Worm (Caenorhabditis elegans) whole organism, early embryonic: ENCODE measurements around the gene C15H7.3.
A peak's percentile ranks its signal among the peaks of the same experiment; 100 is the strongest.

Experiments
- B0310.2 ChIP-seq: sonication (generic microtip); optimal IDR thresholded peaks from 2 replicates; lab custom pipeline; 2016; ENCODE audit warnings: mild to moderate bottlenecking, missing genetic modification characterization, missing compliant biosample characterization
- F13C5.2 ChIP-seq: sonication (generic microtip); optimal IDR thresholded peaks from 2 replicates; lab custom pipeline; 2017; ENCODE audit warnings: mild to moderate bottlenecking, missing genetic modification characterization, inconsistent platforms, missing compliant biosample characterization
- aly-1 ChIP-seq: sonication (generic microtip); optimal IDR thresholded peaks from 2 replicates; lab custom pipeline; 2016; ENCODE audit warnings: missing genetic modification characterization, missing compliant biosample characterization
- ama-1 ChIP-seq: fragments of 150-350 bp; optimal IDR thresholded peaks from 2 replicates; lab custom pipeline; 2014
- ceh-13 ChIP-seq: fragments of 200-800 bp; sonication (Bioruptor generic); optimal IDR thresholded peaks from 2 replicates; lab custom pipeline; 2018; ENCODE audit warnings: mild to moderate bottlenecking, missing genetic modification characterization, missing compliant biosample characterization
- ceh-36 ChIP-seq: sonication (generic microtip); optimal IDR thresholded peaks from 2 replicates; lab custom pipeline; 2016; ENCODE audit warnings: missing genetic modification characterization, inconsistent platforms, missing compliant biosample characterization
- ets-7 ChIP-seq: sonication (generic microtip); optimal IDR thresholded peaks from 2 replicates; lab custom pipeline; 2016; ENCODE audit warnings: missing genotype, missing genetic modification characterization, missing compliant biosample characterization
- flt-1 ChIP-seq: fragments of 200-800 bp; sonication (Bioruptor generic); IDR thresholded peaks from 2 replicates; pipeline ENCODE4 v1.3.6; 2022; ENCODE audit warnings: missing genetic modification characterization, missing compliant biosample characterization
- hmbx-1 ChIP-seq: sonication (generic microtip); optimal IDR thresholded peaks from 2 replicates; lab custom pipeline; 2016; ENCODE audit warnings: mild to moderate bottlenecking, missing genetic modification characterization, missing compliant biosample characterization
- hmg-4 ChIP-seq: fragments of 200-800 bp; sonication (Bioruptor generic); optimal IDR thresholded peaks from 2 replicates; lab custom pipeline; 2018; ENCODE audit warnings: mild to moderate bottlenecking, missing genetic modification characterization, missing compliant biosample characterization
- hnd-1 ChIP-seq: sonication (generic microtip); optimal IDR thresholded peaks from 2 replicates; lab custom pipeline; 2016; ENCODE audit warnings: missing genetic modification characterization, missing compliant biosample characterization
- pes-1 ChIP-seq: fragments of 200-800 bp; sonication (Bioruptor generic); IDR thresholded peaks from 2 replicates; pipeline ENCODE4 v1.3.6; 2022; ENCODE audit warnings: missing genetic modification reagents, missing genetic modification characterization, missing compliant biosample characterization
- scrt-1 ChIP-seq: fragments of 200-800 bp; sonication (Bioruptor generic); IDR thresholded peaks from 2 replicates; pipeline ENCODE4 v1.3.6; 2022; ENCODE audit warnings: missing genetic modification characterization, missing compliant biosample characterization
- sea-1 ChIP-seq: fragments of 200-800 bp; sonication (Bioruptor generic); conservative IDR thresholded peaks from 2 replicates; pipeline ENCODE4 v1.3.6; 2022; ENCODE audit warnings: missing genetic modification characterization, missing compliant biosample characterization
- tbx-11 ChIP-seq: fragments of 200-800 bp; sonication (Bioruptor generic); IDR thresholded peaks from 2 replicates; pipeline ENCODE4 v1.3.6; 2022; ENCODE audit warnings: missing genetic modification characterization, missing compliant biosample characterization
- tbx-37 ChIP-seq: fragments of 200-800 bp; sonication (Bioruptor generic); conservative IDR thresholded peaks from 2 replicates; pipeline ENCODE4 v1.3.6; 2022; ENCODE audit warnings: missing genetic modification reagents, missing genetic modification characterization, missing compliant biosample characterization
- tra-4 ChIP-seq: sonication (generic microtip); optimal IDR thresholded peaks from 2 replicates; lab custom pipeline; 2017; ENCODE audit warnings: missing genetic modification characterization, missing compliant biosample characterization

The C15H7.3 gene

ce11 chrIII:9631117-9631655, 20.6 kb downstream of the C15H7.3 start, which contains the start of gene ubc-7:
Gene ubc-7, minus strand, starts transcription at chrIII:9631167.
- no peak for TF ChIP-seq hnd-1 (tag; lab: Kevin White, UChicago)
- peak; percentile 56 for TF ChIP-seq F13C5.2

- TF ChIP-seq ama-1 (lab: Kevin White, UChicago) (no peak), tbx-11 (GFP tag; lab: Robert Waterston, UW) (no peak), tra-4 (no peak), flt-1 (GFP tag; lab: Robert Waterston, UW) (peak; percentile 61; the same call in 1 of the 2 replicates), pes-1 (GFP tag; lab: Robert Waterston, UW) (peak; percentile 73), hmg-4 (peak; percentile 13), F13C5.2 (peak; percentile 70), B0310.2 (no peak), sea-1 (GFP tag; lab: Robert Waterston, UW) (0 out of 2 replicates have a peak, but pooled peaks have one; percentile 57), ceh-36 (peak; percentile 53), aly-1 (tag; lab: Kevin White, UChicago) (no peak), hmbx-1 (tag; lab: Kevin White, UChicago) (peak; percentile 44), tbx-37 (GFP tag; lab: Robert Waterston, UW) (peak; percentile 50; the same call in 1 of the 2 replicates), scrt-1 (GFP tag; lab: Robert Waterston, UW) (peak; percentile 69; the same call in 1 of the 2 replicates), hnd-1 (tag; lab: Kevin White, UChicago) (peak; percentile 23), ceh-13 (GFP tag; lab: Kevin White, UChicago) (peak; percentile 49), ets-7 (tag; lab: Kevin White, UChicago) (no peak)
Observed at ce11 chrIII:9629855-9630254, 21.9 kb downstream of the C15H7.3 start, which contains the start of gene rpac-19. Gene rpac-19, minus strand, starts transcription at chrIII:9629885.

- TF ChIP-seq hmg-4 (no peak), tra-4 (no peak), flt-1 (GFP tag; lab: Robert Waterston, UW) (no peak), tbx-11 (GFP tag; lab: Robert Waterston, UW) (no peak), F13C5.2 (no peak), sea-1 (GFP tag; lab: Robert Waterston, UW) (no peak), ceh-13 (GFP tag; lab: Kevin White, UChicago) (no peak), scrt-1 (GFP tag; lab: Robert Waterston, UW) (no peak), hmbx-1 (tag; lab: Kevin White, UChicago) (no peak), hnd-1 (tag; lab: Kevin White, UChicago) (no peak), ets-7 (tag; lab: Kevin White, UChicago) (no peak), ceh-36 (no peak)
Observed at ce11 chrIII:9629054-9629453, 22.7 kb downstream of the C15H7.3 start, which contains the start of gene tbg-1. Gene tbg-1, minus strand, starts transcription at chrIII:9629154.

ce11 chrIII:9626602-9627001, 25.2 kb downstream of the C15H7.3 start:
- TF ChIP-seq hnd-1 (tag; lab: Kevin White, UChicago) (no peak), hmbx-1 (tag; lab: Kevin White, UChicago) (no peak), ama-1 (lab: Kevin White, UChicago) (no peak), B0310.2 (no peak), F13C5.2 (no peak), aly-1 (tag; lab: Kevin White, UChicago) (no peak), sea-1 (GFP tag; lab: Robert Waterston, UW) (no peak), tra-4 (no peak), flt-1 (GFP tag; lab: Robert Waterston, UW) (no peak), scrt-1 (GFP tag; lab: Robert Waterston, UW) (no peak), hmg-4 (no peak), tbx-37 (GFP tag; lab: Robert Waterston, UW) (no peak), ceh-36 (no peak), ets-7 (tag; lab: Kevin White, UChicago) (no peak), pes-1 (GFP tag; lab: Robert Waterston, UW) (no peak), tbx-11 (GFP tag; lab: Robert Waterston, UW) (no peak), ceh-13 (GFP tag; lab: Kevin White, UChicago) (no peak)

- TF ChIP-seq ets-7 (tag; lab: Kevin White, UChicago) (no peak), F13C5.2 (no peak), ceh-36 (no peak), ceh-13 (GFP tag; lab: Kevin White, UChicago) (no peak), aly-1 (tag; lab: Kevin White, UChicago) (no peak), flt-1 (GFP tag; lab: Robert Waterston, UW) (no peak), hmg-4 (no peak), B0310.2 (no peak), hnd-1 (tag; lab: Kevin White, UChicago) (no peak), tra-4 (no peak), ama-1 (lab: Kevin White, UChicago) (no peak), pes-1 (GFP tag; lab: Robert Waterston, UW) (no peak), sea-1 (GFP tag; lab: Robert Waterston, UW) (no peak), hmbx-1 (tag; lab: Kevin White, UChicago) (no peak), tbx-11 (GFP tag; lab: Robert Waterston, UW) (no peak), tbx-37 (GFP tag; lab: Robert Waterston, UW) (no peak), scrt-1 (GFP tag; lab: Robert Waterston, UW) (no peak)
Observed at ce11 chrIII:9623460-9623859, 28.3 kb downstream of the C15H7.3 start.

ce11 chrIII:9621840-9622525, 29.8 kb downstream of the C15H7.3 start:
- TF ChIP-seq ets-7 (tag; lab: Kevin White, UChicago) = no peak
- no peak for TF ChIP-seq hmg-4
- no peak for TF ChIP-seq B0310.2
- no peak for TF ChIP-seq hmbx-1 (tag; lab: Kevin White, UChicago)
- no peak for TF ChIP-seq tbx-11 (GFP tag; lab: Robert Waterston, UW)
- no peak for TF ChIP-seq ceh-36
- TF ChIP-seq aly-1 (tag; lab: Kevin White, UChicago) = no peak
- TF ChIP-seq tra-4 = no peak
- no peak for TF ChIP-seq flt-1 (GFP tag; lab: Robert Waterston, UW)
- no peak for TF ChIP-seq hnd-1 (tag; lab: Kevin White, UChicago)
- TF ChIP-seq scrt-1 (GFP tag; lab: Robert Waterston, UW) = no peak
- TF ChIP-seq sea-1 (GFP tag; lab: Robert Waterston, UW) = no peak
- TF ChIP-seq ama-1 (lab: Kevin White, UChicago) = no peak
- no peak for TF ChIP-seq pes-1 (GFP tag; lab: Robert Waterston, UW)
- TF ChIP-seq ceh-13 (GFP tag; lab: Kevin White, UChicago) = no peak
- no peak for TF ChIP-seq tbx-37 (GFP tag; lab: Robert Waterston, UW)
- TF ChIP-seq F13C5.2 = no peak
